Fruit fly (Drosophila melanogaster): ENCODE data around the gene CG42249.

The CG42249 gene

dm6 chrX:11147553-11148067, 51.5 kb downstream of the CG42249 start (continued):
- peak; percentile 68 for TF ChIP-seq sqz (GFP tag; optimal IDR thresholded peaks at IDR 0.05)
- peak; percentile 68 for TF ChIP-seq dm (GFP tag; optimal IDR thresholded peaks at IDR 0.05)

DNA sequence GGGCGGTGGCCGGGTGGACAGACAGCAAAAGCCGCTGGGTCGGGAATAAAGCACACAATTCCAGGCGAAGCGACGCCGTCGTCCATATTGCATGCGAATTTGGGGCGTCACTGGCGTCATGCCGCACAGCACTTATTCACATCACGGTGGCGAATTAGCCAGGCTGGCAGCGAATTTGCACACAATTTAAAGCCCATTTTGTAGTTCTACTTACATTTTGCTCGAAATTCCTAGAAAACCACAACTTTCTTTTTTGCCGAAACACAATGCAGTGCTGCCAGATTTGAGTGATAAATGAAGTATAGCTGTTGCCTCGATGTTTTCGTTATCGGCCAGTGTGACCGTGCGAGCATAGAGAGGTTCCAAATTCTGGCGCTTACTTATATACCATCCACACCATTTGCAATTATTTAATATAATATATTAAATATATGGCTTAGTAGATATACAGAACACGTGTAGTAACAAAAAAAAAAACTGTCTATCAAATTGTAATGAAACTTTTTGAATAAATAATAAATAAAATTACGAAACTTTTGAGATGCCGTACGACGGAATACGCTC, 52.3 kb downstream of the CG42249 start, which contains the start of gene Ran:
TSS of gene Ran (minus strand) at position 445 of the 564 bp plus-strand sequence.
- TF ChIP-seq CG16813 (GFP tag; IDR thresholded peaks at IDR 0.05; ENCODE audit: partially characterized antibody) (0 out of 3 replicates have a peak, but pooled peaks have one; percentile 35), CG10267 (tag; optimal IDR thresholded peaks at IDR 0.05) (peak; percentile 15), Abd-B (GFP tag; optimal IDR thresholded peaks at IDR 0.05) (peak; percentile 23), Aef1 (GFP tag; IDR thresholded peaks at IDR 0.05) (peak; percentile 28; the same call in 2 of the 3 replicates), E2f2 (GFP tag; IDR thresholded peaks at IDR 0.05) (peak; percentile 23; the same call in 1 of the 2 replicates), mirr (GFP tag; optimal IDR thresholded peaks at IDR 0.05) (no peak), lola (GFP tag; optimal IDR thresholded peaks at IDR 0.05) (peak in 1 of 3 experiments; percentile 42), CG42726 (GFP tag; IDR thresholded peaks at IDR 0.05; ENCODE audit: partially characterized antibody) (peak; percentile 53; the same call in 1 of the 2 replicates), Scr (GFP tag; IDR thresholded peaks at IDR 0.05; ENCODE audit: partially characterized antibody) (peak; percentile 43), CG14965 (GFP tag; optimal IDR thresholded peaks at IDR 0.05; ENCODE audit: borderline replicate concordance) (no peak), Med (GFP tag) (peak; percentile 59), CG13287 (GFP tag; IDR thresholded peaks at IDR 0.05; ENCODE audit: partially characterized antibody) (peak; percentile 19; the same call in 1 of the 2 replicates), YL-1 (GFP tag; optimal IDR thresholded peaks at IDR 0.05) (peak; percentile 59), Ptx1 (GFP tag; IDR thresholded peaks at IDR 0.05) (peak; percentile 21), CG33213 (GFP tag; optimal IDR thresholded peaks at IDR 0.05) (no peak), lab (GFP tag; optimal IDR thresholded peaks at IDR 0.05) (peak; percentile 15), row (GFP tag; IDR thresholded peaks at IDR 0.05) (peak; percentile 81), gfzf (GFP tag; optimal IDR thresholded peaks at IDR 0.05) (peak; percentile 59), so (GFP tag; IDR thresholded peaks at IDR 0.05) (0 out of 3 replicates have a peak, but pooled peaks have one; percentile 18), insv (GFP tag; optimal IDR thresholded peaks at IDR 0.05) (no peak), CG6791 (GFP tag; IDR thresholded peaks at IDR 0.05; ENCODE audit: partially characterized antibody) (peak; percentile 15; the same call in 1 of the 3 replicates), Hr51 (GFP tag; optimal IDR thresholded peaks at IDR 0.05) (no peak), hb (GFP tag; IDR thresholded peaks at IDR 0.05; ENCODE audit: partially characterized antibody) (no peak), gsb (GFP tag; IDR thresholded peaks at IDR 0.05) (no peak), CG9797 (GFP tag; optimal IDR thresholded peaks at IDR 0.05) (peak; percentile 42), CG4617 (GFP tag; optimal IDR thresholded peaks at IDR 0.05; ENCODE audit: borderline replicate concordance) (peak; percentile 15), pzg (GFP tag; optimal IDR thresholded peaks at IDR 0.05) (peak; percentile 60), GATAe (GFP tag; conservative IDR thresholded peaks at IDR 0.05) (0 out of 2 replicates have a peak, but pooled peaks have one; percentile 10), Bgb (GFP tag; IDR thresholded peaks at IDR 0.05; ENCODE audit: partially characterized antibody) (peak; percentile 37; the same call in 1 of the 2 replicates), CG1792 (GFP tag; optimal IDR thresholded peaks at IDR 0.05) (no peak), amos (GFP tag; IDR thresholded peaks at IDR 0.05; ENCODE audit: partially characterized antibody) (peak; percentile 52), CG2712 (tag; optimal IDR thresholded peaks at IDR 0.05) (peak; percentile 31), Opbp (GFP tag; IDR thresholded peaks at IDR 0.05; ENCODE audit: partially characterized antibody) (peak; percentile 41; the same call in 1 of the 3 replicates), Dref (GFP tag; IDR thresholded peaks at IDR 0.05) (peak; percentile 65), lov (optimal IDR thresholded peaks at IDR 0.05) (no peak), lov (GFP tag; IDR thresholded peaks at IDR 0.05) (no peak), CG7357 (GFP tag; IDR thresholded peaks at IDR 0.05) (peak; percentile 95), MBD-R2 (GFP tag; IDR thresholded peaks at IDR 0.05) (peak; percentile 35), ken (GFP tag; IDR thresholded peaks at IDR 0.05) (no peak), hth (optimal IDR thresholded peaks at IDR 0.05) (no peak), HLH4C (GFP tag; IDR thresholded peaks at IDR 0.05; ENCODE audit: partially characterized antibody) (0 out of 3 replicates have a peak, but pooled peaks have one; percentile 32), CG9817 (tag; optimal IDR thresholded peaks at IDR 0.05) (peak; percentile 36), CG1024 (GFP tag; IDR thresholded peaks at IDR 0.05) (peak; percentile 83), Dad (GFP tag; optimal IDR thresholded peaks at IDR 0.05) (no peak)

All from whole organism, embryonic.